Worm (Caenorhabditis elegans) whole organism, L2 larva: ENCODE results near the gene C24A8.6.
A peak's percentile ranks its signal among the peaks of the same experiment; 100 is the strongest.

Experiments
- C34F6.9 ChIP-seq: fragments of 150-350 bp; optimal IDR thresholded peaks from 2 replicates; lab custom pipeline; 2014; ENCODE audit warnings: missing biosample characterization, missing genetic modification characterization
- F13H6.1 ChIP-seq: sonication (generic microtip); optimal IDR thresholded peaks from 2 replicates; lab custom pipeline; 2016; ENCODE audit warnings: missing genetic modification characterization, missing compliant biosample characterization
- R02D3.7 ChIP-seq: fragments of 150-350 bp; optimal IDR thresholded peaks from 2 replicates; lab custom pipeline; 2014; ENCODE audit warnings: missing biosample characterization, missing genetic modification characterization
- Y55F3AM.14 ChIP-seq: fragments of 200-800 bp; sonication (Bioruptor generic); optimal IDR thresholded peaks from 2 replicates; lab custom pipeline; 2018; ENCODE audit warnings: mild to moderate bottlenecking, missing genetic modification characterization, missing compliant biosample characterization
- ZK546.5 ChIP-seq: sonication (generic microtip); optimal IDR thresholded peaks from 2 replicates; lab custom pipeline; 2017; ENCODE audit warnings: missing biosample characterization, missing genetic modification characterization
- alr-1 ChIP-seq: fragments of 150-350 bp; optimal IDR thresholded peaks from 2 replicates; lab custom pipeline; 2014; ENCODE audit warnings: missing biosample characterization, missing genetic modification characterization
- aly-2 ChIP-seq: fragments of 150-350 bp; optimal IDR thresholded peaks from 2 replicates; lab custom pipeline; 2014; ENCODE audit warnings: missing biosample characterization, missing genetic modification characterization
- ama-1 ChIP-seq: fragments of 150-350 bp; optimal IDR thresholded peaks from 2 replicates; lab custom pipeline; 2018; ENCODE audit warnings: inconsistent platforms
- blmp-1 ChIP-seq: sonication (generic microtip); optimal IDR thresholded peaks from 2 replicates; lab custom pipeline; 2017; ENCODE audit warnings: missing genetic modification characterization, mild to moderate bottlenecking, missing compliant biosample characterization, antibody characterized with exemption, moderate library complexity; ENCODE audit not compliant: insufficient read depth
- ceh-16 ChIP-seq: fragments of 150-350 bp; optimal IDR thresholded peaks from 2 replicates; lab custom pipeline; 2014; ENCODE audit warnings: missing biosample characterization, missing genetic modification characterization
- ceh-82 ChIP-seq: fragments of 150-350 bp; optimal IDR thresholded peaks from 2 replicates; lab custom pipeline; 2014; ENCODE audit warnings: missing biosample characterization, missing genetic modification characterization
- crh-2 ChIP-seq: sonication (generic microtip); optimal IDR thresholded peaks from 2 replicates; lab custom pipeline; 2017; ENCODE audit warnings: missing biosample characterization, missing genetic modification characterization
- dmd-4 ChIP-seq: sonication (generic microtip); optimal IDR thresholded peaks from 2 replicates; lab custom pipeline; 2017; ENCODE audit warnings: missing biosample characterization, missing genetic modification characterization
- egl-27 ChIP-seq: sonication (generic microtip); optimal IDR thresholded peaks from 3 replicates; lab custom pipeline; 2017; ENCODE audit warnings: missing biosample characterization, missing genetic modification reagents, missing genetic modification characterization
- elt-1 ChIP-seq: fragments of 150-350 bp; optimal IDR thresholded peaks from 2 replicates; lab custom pipeline; 2014; ENCODE audit warnings: missing biosample characterization, missing genetic modification characterization
- elt-3 ChIP-seq: sonication (generic microtip); optimal IDR thresholded peaks from 2 replicates; lab custom pipeline; 2017; ENCODE audit warnings: missing biosample characterization, missing genetic modification characterization
- fos-1 ChIP-seq: fragments of 150-350 bp; optimal IDR thresholded peaks from 2 replicates; lab custom pipeline; 2014; ENCODE audit warnings: missing biosample characterization, missing genetic modification characterization
- gmeb-1 ChIP-seq: fragments of 150-350 bp; optimal IDR thresholded peaks from 2 replicates; lab custom pipeline; 2014; ENCODE audit warnings: missing biosample characterization, missing genetic modification characterization
- lin-11 ChIP-seq: fragments of 150-350 bp; sonication (generic microtip); optimal IDR thresholded peaks from 2 replicates; lab custom pipeline; 2014; ENCODE audit warnings: missing biosample characterization, missing genetic modification characterization, inconsistent platforms, mixed read lengths
- lin-13 ChIP-seq: fragments of 150-350 bp; optimal IDR thresholded peaks from 2 replicates; lab custom pipeline; 2014; ENCODE audit warnings: missing biosample characterization, missing genetic modification reagents, missing genetic modification characterization
- lin-39 ChIP-seq: fragments of 150-350 bp; optimal IDR thresholded peaks from 2 replicates; lab custom pipeline; 2014; ENCODE audit warnings: missing biosample characterization, missing genetic modification reagents, missing genetic modification characterization
- lsy-2 ChIP-seq, 2 experiments: fragments of 150-350 bp in 1 of 2; sonication (generic microtip) in 1 of 2; optimal IDR thresholded peaks; 2 replicates each; lab custom pipeline; 2014 to 2017; ENCODE audit warnings: missing biosample characterization in 2 of 2, missing genetic modification characterization in 2 of 2
- mab-5 ChIP-seq: fragments of 150-350 bp; optimal IDR thresholded peaks from 2 replicates; lab custom pipeline; 2014; ENCODE audit warnings: missing biosample characterization, missing genetic modification characterization
- mbf-1 ChIP-seq: sonication (generic microtip); optimal IDR thresholded peaks from 2 replicates; lab custom pipeline; 2017; ENCODE audit warnings: missing biosample characterization, missing genetic modification characterization
- mdl-1 ChIP-seq, 2 experiments: fragments of 150-350 bp in 1 of 2; sonication (generic microtip) in 1 of 2; optimal IDR thresholded peaks; 2 replicates each; lab custom pipeline; 2017; ENCODE audit warnings: missing biosample characterization in 2 of 2, missing genetic modification characterization in 2 of 2
- nhr-10 ChIP-seq: sonication (generic microtip); optimal IDR thresholded peaks from 2 replicates; lab custom pipeline; 2017; ENCODE audit warnings: missing biosample characterization, missing genetic modification characterization
- nhr-11 ChIP-seq: fragments of 150-350 bp; optimal IDR thresholded peaks from 2 replicates; lab custom pipeline; 2014; ENCODE audit warnings: missing biosample characterization, missing genetic modification characterization
- nhr-12 ChIP-seq: fragments of 150-350 bp; optimal IDR thresholded peaks from 2 replicates; lab custom pipeline; 2014; ENCODE audit warnings: missing biosample characterization, missing genetic modification characterization
- nhr-129 ChIP-seq: fragments of 150-350 bp; optimal IDR thresholded peaks from 2 replicates; lab custom pipeline; 2014; ENCODE audit warnings: missing biosample characterization, missing genetic modification characterization
- nhr-21 ChIP-seq: fragments of 150-350 bp; optimal IDR thresholded peaks from 2 replicates; lab custom pipeline; 2014; ENCODE audit warnings: missing biosample characterization, missing genetic modification characterization
- nhr-23 ChIP-seq: fragments of 150-350 bp; optimal IDR thresholded peaks from 2 replicates; lab custom pipeline; 2014; ENCODE audit warnings: missing biosample characterization, missing genetic modification reagents, missing genetic modification characterization
- nhr-237 ChIP-seq: fragments of 150-350 bp; optimal IDR thresholded peaks from 2 replicates; lab custom pipeline; 2014; ENCODE audit warnings: missing biosample characterization, missing genetic modification characterization
- nhr-25 ChIP-seq: fragments of 150-350 bp; sonication (generic microtip); optimal IDR thresholded peaks from 3 replicates; lab custom pipeline; 2014; ENCODE audit warnings: missing biosample characterization, missing genetic modification characterization
- nhr-77 ChIP-seq: fragments of 150-350 bp; optimal IDR thresholded peaks from 2 replicates; lab custom pipeline; 2014; ENCODE audit warnings: missing biosample characterization, missing genetic modification characterization
- peb-1 ChIP-seq: fragments of 150-350 bp; optimal IDR thresholded peaks from 2 replicates; lab custom pipeline; 2014; ENCODE audit warnings: missing biosample characterization, missing genetic modification characterization
- sem-4 ChIP-seq: fragments of 150-350 bp; optimal IDR thresholded peaks from 2 replicates; lab custom pipeline; 2014; ENCODE audit warnings: missing biosample characterization, missing genetic modification reagents, missing genetic modification characterization
- skn-1 ChIP-seq: sonication (generic microtip); optimal IDR thresholded peaks from 2 replicates; lab custom pipeline; 2017; ENCODE audit warnings: missing biosample characterization, missing genetic modification characterization
- sma-3 ChIP-seq: sonication (generic microtip); optimal IDR thresholded peaks from 2 replicates; lab custom pipeline; 2016; ENCODE audit warnings: missing genetic modification reagents, missing genetic modification characterization, missing compliant biosample characterization
- sma-9 ChIP-seq, 2 experiments: fragments of 150-350 bp in 1 of 2; sonication (generic microtip) in 1 of 2; optimal IDR thresholded peaks; 2 replicates each; lab custom pipeline; 2014 to 2016; ENCODE audit warnings: missing genetic modification characterization in 2 of 2, mild to moderate bottlenecking in 1 of 2, missing biosample characterization in 1 of 2, missing compliant biosample characterization in 1 of 2, missing genetic modification reagents in 1 of 2, moderate library complexity in 1 of 2
- snpc-4 ChIP-seq: fragments of 150-350 bp; optimal IDR thresholded peaks from 2 replicates; lab custom pipeline; 2014; ENCODE audit warnings: missing biosample characterization, missing genetic modification characterization
- unc-39 ChIP-seq: fragments of 150-350 bp; optimal IDR thresholded peaks from 2 replicates; lab custom pipeline; 2014; ENCODE audit warnings: missing biosample characterization, missing genetic modification characterization
- unc-55 ChIP-seq: fragments of 150-350 bp; sonication (generic microtip); optimal IDR thresholded peaks from 3 replicates; lab custom pipeline; 2014; ENCODE audit warnings: missing biosample characterization, missing genetic modification reagents, missing genetic modification characterization
- unc-62 ChIP-seq: fragments of 150-350 bp; optimal IDR thresholded peaks from 2 replicates; lab custom pipeline; 2014; ENCODE audit warnings: missing biosample characterization, missing genetic modification reagents, missing genetic modification characterization
- zag-1 ChIP-seq: fragments of 150-350 bp; optimal IDR thresholded peaks from 2 replicates; lab custom pipeline; 2014; ENCODE audit warnings: missing biosample characterization, missing genetic modification characterization
- ztf-1 ChIP-seq: fragments of 200-800 bp; sonication (Bioruptor generic); conservative IDR thresholded peaks from 2 replicates; pipeline ENCODE4 v1.3.6; 2022; ENCODE audit warnings: missing genetic modification characterization, missing compliant biosample characterization
- ztf-11 ChIP-seq: sonication (generic microtip); optimal IDR thresholded peaks from 2 replicates; lab custom pipeline; 2017; ENCODE audit warnings: missing biosample characterization, missing genetic modification characterization
- ztf-4 ChIP-seq: fragments of 150-350 bp; optimal IDR thresholded peaks from 2 replicates; lab custom pipeline; 2014; ENCODE audit warnings: missing biosample characterization, missing genetic modification characterization

C24A8.6 gene

ce11 chrX:4317095-4317494, 15.1 kb downstream of the C24A8.6 start:
- TF ChIP-seq sma-9 (GFP tag; optimal IDR thresholded peaks at IDR 0.05; lab: Kevin White, UChicago) (peak; percentile 20), sma-9 (tag; optimal IDR thresholded peaks at IDR 0.05; lab: Kevin White, UChicago) (no peak), zag-1 (tag; lab: Kevin White, UChicago) (no peak)

ce11 chrX:4314939-4315338, 17.3 kb downstream of the C24A8.6 start:
- TF ChIP-seq lin-39 (tag; lab: Kevin White, UChicago) (no peak), sem-4 (peak; percentile 5)

- TF ChIP-seq mbf-1 (no peak), alr-1 (tag; lab: Kevin White, UChicago) (no peak), ztf-11 (tag; lab: Kevin White, UChicago) (no peak), nhr-23 (no peak), sem-4 (no peak), ama-1 (no peak), peb-1 (no peak), F13H6.1 (tag; lab: Kevin White, UChicago) (no peak), unc-55 (no peak), nhr-237 (tag; lab: Kevin White, UChicago) (no peak)
These were observed 20.5 kb downstream of the C24A8.6 start, which contains the start of gene C52B9.8 for ce11 chrX:4311668-4312067. Gene C52B9.8 (minus strand): TSS chrX:4311768.

- TF ChIP-seq nhr-237 (tag; lab: Kevin White, UChicago) (no peak), ama-1 (no peak), F13H6.1 (tag; lab: Kevin White, UChicago) (peak; percentile 39), nhr-129 (tag; lab: Kevin White, UChicago) (peak; percentile 4), gmeb-1 (no peak), ztf-11 (tag; lab: Kevin White, UChicago) (no peak), lin-13 (peak; percentile 8), sma-9 (GFP tag; optimal IDR thresholded peaks at IDR 0.05; lab: Kevin White, UChicago) (peak; percentile 37), sma-9 (tag; optimal IDR thresholded peaks at IDR 0.05; lab: Kevin White, UChicago) (no peak), sma-3 (GFP tag; lab: Kevin White, UChicago) (no peak), unc-39 (tag; lab: Kevin White, UChicago) (no peak), nhr-77 (tag; lab: Kevin White, UChicago) (no peak), ztf-4 (no peak), ztf-1 (GFP tag; lab: Robert Waterston, UW) (no peak), egl-27 (tag; lab: Kevin White, UChicago) (no peak), nhr-21 (tag; lab: Kevin White, UChicago) (no peak), unc-55 (peak; percentile 51), skn-1 (tag; lab: Kevin White, UChicago) (no peak), nhr-23 (no peak), nhr-12 (no peak), elt-1 (tag; lab: Kevin White, UChicago) (no peak), lin-39 (tag; lab: Kevin White, UChicago) (no peak), nhr-10 (tag; lab: Kevin White, UChicago) (no peak), alr-1 (tag; lab: Kevin White, UChicago) (no peak), lin-11 (tag; lab: Kevin White, UChicago) (no peak), mab-5 (tag; lab: Kevin White, UChicago) (no peak), Y55F3AM.14 (GFP tag; lab: Kevin White, UChicago) (no peak), unc-62 (GFP tag; lab: Kevin White, UChicago) (no peak), ceh-16 (tag; lab: Kevin White, UChicago) (no peak), nhr-25 (no peak), peb-1 (no peak), crh-2 (tag; lab: Kevin White, UChicago) (peak; percentile 38), ZK546.5 (tag; lab: Kevin White, UChicago) (no peak), blmp-1 (tag; lab: Kevin White, UChicago) (no peak), R02D3.7 (tag; lab: Kevin White, UChicago) (no peak), zag-1 (tag; lab: Kevin White, UChicago) (no peak), dmd-4 (tag; lab: Kevin White, UChicago) (no peak), fos-1 (tag; lab: Kevin White, UChicago) (peak; percentile 15), lsy-2 (tag; optimal IDR thresholded peaks at IDR 0.05; lab: Kevin White, UChicago) (no peak), elt-3 (tag; lab: Kevin White, UChicago) (no peak), mdl-1 (tag; optimal IDR thresholded peaks at IDR 0.05; lab: Kevin White, UChicago) (no peak), ceh-82 (tag; lab: Kevin White, UChicago) (no peak), C34F6.9 (tag; lab: Kevin White, UChicago) (peak; percentile 51), nhr-11 (tag; lab: Kevin White, UChicago) (no peak), aly-2 (tag; lab: Kevin White, UChicago) (no peak), snpc-4 (no peak), sem-4 (no peak), mbf-1 (no peak)
These were observed 24.6 kb downstream of the C24A8.6 start for ce11 chrX:4307559-4308005.
